Worm (Caenorhabditis elegans) whole organism, L2 larva: ENCODE measurements around the gene fat-5.

Experiments used
- Y55F3AM.14 ChIP-seq: fragments of 200-800 bp; sonication (Bioruptor generic); optimal IDR thresholded peaks from 2 replicates; lab custom pipeline; 2018; ENCODE audit warnings: mild to moderate bottlenecking, missing genetic modification characterization, missing compliant biosample characterization
- dmd-4 ChIP-seq: sonication (generic microtip); optimal IDR thresholded peaks from 2 replicates; lab custom pipeline; 2017; ENCODE audit warnings: missing biosample characterization, missing genetic modification characterization
- elt-3 ChIP-seq: sonication (generic microtip); optimal IDR thresholded peaks from 2 replicates; lab custom pipeline; 2017; ENCODE audit warnings: missing biosample characterization, missing genetic modification characterization
- nhr-77 ChIP-seq: fragments of 150-350 bp; optimal IDR thresholded peaks from 2 replicates; lab custom pipeline; 2014; ENCODE audit warnings: missing biosample characterization, missing genetic modification characterization

ce11 chrV:17705814-17706213 lies 19.0 kb upstream of the fat-5 start, which contains the start of gene W06D12.6:
- no peak for TF ChIP-seq elt-3 (tag; lab: Kevin White, UChicago)
- no peak for TF ChIP-seq Y55F3AM.14 (GFP tag; lab: Kevin White, UChicago)
- no peak for TF ChIP-seq nhr-77 (tag; lab: Kevin White, UChicago)
- no peak for TF ChIP-seq dmd-4 (tag; lab: Kevin White, UChicago)
